Worm (Caenorhabditis elegans) whole organism, midembryonic: ENCODE results near the gene fbxa-59.

Experiments
- T22C8.4 ChIP-seq: fragments of 200-800 bp; sonication (Bioruptor generic); IDR thresholded peaks from 2 replicates; pipeline ENCODE4 v1.3.6; 2022; ENCODE audit warnings: missing genetic modification characterization, missing compliant biosample characterization
- cog-1 ChIP-seq: sonication (generic microtip); optimal IDR thresholded peaks from 2 replicates; lab custom pipeline; 2016; ENCODE audit warnings: missing genetic modification characterization, missing compliant biosample characterization
- flt-1 ChIP-seq: fragments of 200-800 bp; sonication (Bioruptor generic); IDR thresholded peaks from 2 replicates; pipeline ENCODE4 v1.3.6; 2022; ENCODE audit warnings: missing genetic modification characterization, missing compliant biosample characterization
- klf-2 ChIP-seq: fragments of 200-800 bp; sonication (Bioruptor generic); conservative IDR thresholded peaks from 2 replicates; pipeline ENCODE4 v1.3.6; 2022; ENCODE audit warnings: missing genetic modification reagents, missing genetic modification characterization, missing compliant biosample characterization
- med-1 ChIP-seq: sonication (generic microtip); optimal IDR thresholded peaks from 2 replicates; lab custom pipeline; 2017; ENCODE audit warnings: missing genetic modification characterization, mild to moderate bottlenecking, missing compliant biosample characterization, antibody characterized with exemption, missing genetic modification reagents; ENCODE audit not compliant: insufficient read depth
- ref-1 ChIP-seq: fragments of 200-800 bp; sonication (Bioruptor generic); conservative IDR thresholded peaks from 2 replicates; pipeline ENCODE4 v1.3.6; 2022; ENCODE audit warnings: missing genetic modification reagents, missing genetic modification characterization, missing compliant biosample characterization
- tab-1 ChIP-seq: fragments of 200-800 bp; sonication (Bioruptor generic); IDR thresholded peaks from 2 replicates; pipeline ENCODE4 v1.3.6; 2022; ENCODE audit warnings: missing genetic modification characterization, missing compliant biosample characterization
- ztf-23 ChIP-seq: fragments of 200-800 bp; sonication (Bioruptor generic); IDR thresholded peaks from 2 replicates; pipeline ENCODE4 v1.3.6; 2022; ENCODE audit warnings: missing genetic modification reagents, missing genetic modification characterization, missing compliant biosample characterization
- ztf-29 ChIP-seq: fragments of 200-800 bp; sonication (Bioruptor generic); IDR thresholded peaks from 2 replicates; pipeline ENCODE4 v1.3.6; 2022; ENCODE audit warnings: missing genetic modification reagents, missing genetic modification characterization, missing compliant biosample characterization

fbxa-59 gene

DNA sequence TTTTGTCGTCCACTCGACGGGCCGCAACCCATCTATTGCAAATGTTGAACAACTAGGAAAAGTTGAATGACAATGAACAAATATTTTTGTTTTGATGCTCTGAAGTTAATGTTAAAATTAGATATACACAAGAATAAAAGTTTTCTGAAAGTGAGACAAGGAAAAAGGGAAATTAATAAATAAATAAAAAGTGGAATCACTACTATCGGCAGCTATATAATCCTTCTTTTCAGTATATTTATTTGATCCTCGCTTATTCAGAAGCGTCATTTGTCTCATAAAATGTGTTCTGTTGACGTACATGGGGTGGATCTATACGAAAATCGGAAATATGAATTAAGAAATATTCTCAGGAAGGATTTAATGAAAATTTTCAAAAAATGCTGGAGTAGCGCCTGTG, 17.1 kb downstream of the fbxa-59 start, which contains the start of gene pef-1:
Gene pef-1, minus strand, starts transcription at position 101 of the 400 bp plus-strand sequence.
- TF ChIP-seq flt-1 (no peak), ztf-29 (GFP tag; lab: Robert Waterston, UW) (no peak), klf-2 (GFP tag; lab: Robert Waterston, UW) (no peak), T22C8.4 (no peak), ref-1 (no peak), ztf-23 (GFP tag; lab: Robert Waterston, UW) (no peak), med-1 (no peak)

DNA sequence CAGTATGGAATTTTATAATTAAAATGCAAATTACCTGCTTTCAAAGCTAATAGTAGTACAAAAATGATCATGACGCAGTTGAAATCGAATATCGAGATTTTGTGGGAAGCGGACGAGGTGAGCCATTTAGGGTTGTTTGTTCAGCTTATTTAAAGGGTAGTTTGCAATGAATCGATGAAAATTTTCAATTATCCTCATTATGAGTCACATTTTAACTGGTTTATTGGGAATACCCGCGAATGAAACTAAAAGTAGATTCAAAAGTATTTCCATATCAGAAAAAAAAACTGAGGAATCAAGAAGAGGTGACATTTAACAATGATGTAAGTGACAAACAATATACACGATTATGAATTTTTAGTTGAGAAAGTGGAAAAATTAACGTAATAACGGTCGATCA, 24.0 kb downstream of the fbxa-59 start, which contains the start of gene F23H11.7:
Gene F23H11.7, minus strand, starts transcription at position 101 of the 400 bp plus-strand sequence.
- TF ChIP-seq ztf-23 (GFP tag; lab: Robert Waterston, UW), result no peak
- TF ChIP-seq tab-1, result no peak

DNA sequence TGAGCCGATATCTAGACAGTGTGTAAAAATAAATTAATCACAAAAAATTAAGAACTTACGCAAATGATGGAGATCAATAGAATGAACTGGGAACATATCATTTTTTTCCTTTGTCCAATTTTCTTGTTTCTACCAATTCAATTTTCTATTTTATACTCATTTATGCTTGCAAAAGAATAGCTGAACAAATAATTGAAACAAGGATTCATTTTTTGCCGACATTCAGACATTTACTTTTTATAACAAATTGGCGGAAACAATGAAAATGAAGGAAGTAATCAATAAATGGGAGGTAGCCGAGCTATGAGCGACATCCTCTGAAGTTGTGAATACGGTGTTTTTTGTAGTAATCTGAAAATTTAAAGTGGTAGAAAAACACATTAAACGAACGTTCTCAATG, 26.4 kb downstream of the fbxa-59 start, which contains the start of gene idpp-13:
Gene idpp-13, minus strand, starts transcription at position 101 of the 400 bp plus-strand sequence.
- no peak for TF ChIP-seq ztf-23 (GFP tag; lab: Robert Waterston, UW)
- TF ChIP-seq T22C8.4, result no peak
- no peak for TF ChIP-seq ztf-29 (GFP tag; lab: Robert Waterston, UW)
- TF ChIP-seq cog-1 (tag; lab: Kevin White, UChicago), result no peak
- TF ChIP-seq med-1, result no peak
- no peak for TF ChIP-seq klf-2 (GFP tag; lab: Robert Waterston, UW)
- no peak for TF ChIP-seq tab-1
- TF ChIP-seq flt-1, result no peak
- no peak for TF ChIP-seq ref-1

DNA sequence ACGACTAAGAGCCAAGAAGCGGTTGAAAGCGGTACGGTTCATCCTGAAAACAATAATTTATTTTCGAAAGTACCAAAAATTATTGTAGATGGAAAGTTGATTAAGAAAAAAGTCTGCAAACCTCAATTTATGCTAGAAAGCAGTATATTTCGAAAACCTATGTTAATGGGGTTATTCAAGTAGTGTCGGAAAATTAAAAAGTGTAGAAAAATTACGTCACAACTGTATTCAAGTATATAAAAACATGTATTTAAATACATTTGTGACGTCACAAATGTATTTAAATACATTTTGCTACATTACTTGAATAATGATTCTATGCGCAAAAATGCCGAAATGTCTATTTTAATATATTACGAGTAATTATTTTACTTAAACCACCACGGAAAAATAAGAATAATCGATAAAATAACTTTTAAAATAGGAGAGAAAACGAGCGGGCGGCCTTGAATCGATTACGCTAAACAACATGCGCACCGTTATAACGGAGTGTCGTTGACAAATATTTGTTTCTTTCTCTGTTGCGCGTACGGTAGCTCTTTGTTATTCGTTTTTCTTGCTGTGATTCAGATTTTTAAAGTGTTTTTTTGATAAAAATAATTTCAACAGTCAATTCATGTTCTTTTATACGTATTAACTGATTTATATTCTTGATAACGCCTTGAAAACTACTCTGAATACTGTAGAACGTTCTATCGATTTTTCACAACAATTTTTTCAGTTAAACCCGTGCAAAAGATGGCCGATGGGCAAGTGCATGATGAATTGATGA, 32.5 kb downstream of the fbxa-59 start, which contains the start of the genes F23H11.5 and bra-2:
Gene F23H11.5, minus strand, starts transcription at position 51 of the 772 bp plus-strand sequence.
Gene bra-2, plus strand, starts transcription at position 722 of the 772 bp plus-strand sequence.
- TF ChIP-seq flt-1, result no peak
- TF ChIP-seq cog-1 (tag; lab: Kevin White, UChicago), result no peak
- no peak for TF ChIP-seq ztf-29 (GFP tag; lab: Robert Waterston, UW)
- TF ChIP-seq ztf-23 (GFP tag; lab: Robert Waterston, UW), result no peak
- TF ChIP-seq T22C8.4, result no peak
- no peak for TF ChIP-seq tab-1
- TF ChIP-seq klf-2 (GFP tag; lab: Robert Waterston, UW), result no peak
- no peak for TF ChIP-seq med-1
- TF ChIP-seq ref-1, result no peak

DNA sequence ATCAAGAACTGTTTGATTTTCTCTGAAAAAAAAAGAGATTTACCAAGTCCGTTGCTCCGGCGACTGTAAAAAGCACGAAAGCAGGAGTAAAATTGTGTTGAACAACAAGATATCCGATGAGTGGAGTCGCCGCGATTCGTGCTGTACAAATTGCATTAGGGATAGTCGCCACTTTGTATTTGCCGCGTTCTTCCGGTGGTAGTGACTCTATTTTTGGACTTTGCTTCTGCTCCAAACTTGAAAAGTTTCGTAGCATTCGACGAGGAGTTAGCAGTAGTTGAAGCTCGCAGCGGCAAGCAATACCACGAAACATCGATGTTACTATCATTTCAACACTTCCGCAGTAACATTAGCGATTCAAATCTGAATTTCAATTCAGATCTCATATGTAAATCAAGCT, 33.7 kb downstream of the fbxa-59 start, which contains the start of gene crls-1:
Gene crls-1, minus strand, starts transcription at position 363 of the 400 bp plus-strand sequence.
- TF ChIP-seq ref-1 (no peak), T22C8.4 (no peak), ztf-23 (GFP tag; lab: Robert Waterston, UW) (no peak), med-1 (no peak)

DNA sequence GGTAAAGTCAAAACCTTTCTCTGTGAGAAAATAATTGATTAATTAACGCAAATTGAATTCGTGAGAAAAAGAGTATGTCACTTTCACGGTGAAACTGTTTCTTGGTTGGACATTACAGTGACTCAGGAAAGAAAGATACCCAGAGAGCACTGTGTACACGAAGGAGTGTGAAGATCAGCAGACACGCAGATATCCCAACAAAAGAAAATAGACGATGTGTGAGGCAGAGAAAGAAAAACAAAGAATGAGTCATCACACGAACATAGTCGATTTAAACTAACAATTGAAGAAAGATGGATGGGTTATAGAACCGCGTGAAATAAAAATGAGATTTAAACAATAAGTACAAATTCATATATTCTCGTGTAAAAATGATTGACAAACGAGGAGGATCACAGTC, 35.3 kb downstream of the fbxa-59 start:
- TF ChIP-seq ztf-29 (GFP tag; lab: Robert Waterston, UW) (no peak), klf-2 (GFP tag; lab: Robert Waterston, UW) (no peak), ref-1 (no peak), flt-1 (no peak), T22C8.4 (no peak), cog-1 (tag; lab: Kevin White, UChicago) (no peak), tab-1 (no peak), med-1 (no peak), ztf-23 (GFP tag; lab: Robert Waterston, UW) (no peak)

DNA sequence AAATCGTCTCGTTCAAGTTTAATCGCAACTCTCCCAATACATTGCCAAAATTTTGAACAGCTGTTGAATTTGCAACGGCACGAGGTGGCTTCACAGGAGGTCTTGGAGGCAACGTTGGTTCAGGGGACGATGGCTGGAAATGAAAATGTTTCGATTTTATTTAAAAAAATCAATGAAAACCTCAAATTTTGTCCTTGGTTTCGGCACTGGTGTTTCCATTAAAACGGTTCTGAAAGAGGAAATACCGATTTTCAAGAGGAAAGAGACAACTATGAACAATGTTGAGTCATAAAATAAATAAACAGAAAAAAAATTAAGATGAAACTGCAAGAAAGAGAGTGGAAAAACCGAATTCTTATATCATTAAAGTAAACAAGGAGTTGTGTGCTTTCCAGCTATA, 36.0 kb downstream of the fbxa-59 start, which contains the start of gene F23H11.4:
Gene F23H11.4, minus strand, starts transcription at position 229 of the 400 bp plus-strand sequence.
- TF ChIP-seq ztf-29 (GFP tag; lab: Robert Waterston, UW), result no peak
- no peak for TF ChIP-seq flt-1
- TF ChIP-seq T22C8.4, result no peak
- no peak for TF ChIP-seq klf-2 (GFP tag; lab: Robert Waterston, UW)
- TF ChIP-seq cog-1 (tag; lab: Kevin White, UChicago), result no peak
- no peak for TF ChIP-seq med-1
- TF ChIP-seq ref-1, result no peak
- no peak for TF ChIP-seq ztf-23 (GFP tag; lab: Robert Waterston, UW)
- no peak for TF ChIP-seq tab-1

DNA sequence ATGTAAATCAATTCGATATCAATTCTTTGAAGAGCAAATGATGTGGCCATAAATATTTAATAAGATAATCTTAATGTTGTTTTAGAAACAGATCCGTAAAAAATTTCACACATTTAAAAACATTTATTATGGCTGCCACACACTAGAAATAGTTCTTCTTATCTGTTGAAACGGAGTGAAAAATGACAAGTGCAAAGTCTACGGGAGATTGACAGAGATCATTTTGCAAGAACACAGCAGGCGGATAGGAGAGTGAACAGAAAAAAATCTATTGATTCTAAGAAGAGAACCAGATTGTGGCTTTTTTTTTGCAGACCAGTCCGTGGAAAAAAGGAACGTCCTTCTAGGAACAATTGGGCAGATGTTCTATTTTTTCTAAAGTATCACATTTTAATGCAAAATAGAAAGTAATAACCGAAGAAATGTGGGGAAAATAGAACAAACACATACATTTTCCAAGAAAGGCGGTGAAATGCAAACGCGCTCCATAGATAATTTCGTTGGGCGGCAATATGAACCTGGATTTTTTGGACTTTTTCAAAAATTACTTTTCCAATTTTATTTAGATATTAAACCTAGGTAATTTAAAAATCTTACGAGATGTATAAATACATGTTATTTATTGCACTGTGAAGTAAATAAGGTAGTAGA, 41.6 kb downstream of the fbxa-59 start:
- TF ChIP-seq ztf-29 (GFP tag; lab: Robert Waterston, UW) (no peak), med-1 (no peak), tab-1 (no peak)

DNA sequence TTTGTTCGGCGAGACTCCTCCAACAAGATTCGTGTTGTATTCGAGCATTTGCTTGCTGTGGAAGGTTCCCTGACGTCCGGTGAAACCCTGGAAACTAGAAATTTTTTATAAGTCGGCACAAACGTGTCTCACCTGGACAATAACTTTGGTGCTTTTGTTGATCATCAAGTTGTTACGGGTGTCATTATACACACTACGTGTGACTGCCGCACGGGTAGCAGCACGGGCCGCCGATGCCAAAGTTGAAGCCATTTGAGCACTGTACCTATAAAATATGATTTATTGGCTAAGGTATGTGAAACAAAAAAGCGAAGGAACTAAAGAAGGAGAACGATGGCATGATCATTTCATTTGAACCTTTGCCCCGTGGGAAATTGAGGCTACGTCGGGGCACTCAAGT, 42.1 kb downstream of the fbxa-59 start, which contains the start of gene sucl-2:
Gene sucl-2, minus strand, starts transcription at position 265 of the 400 bp plus-strand sequence.
- no peak for TF ChIP-seq ztf-29 (GFP tag; lab: Robert Waterston, UW)
- no peak for TF ChIP-seq med-1
- TF ChIP-seq klf-2 (GFP tag; lab: Robert Waterston, UW), result no peak
- no peak for TF ChIP-seq ztf-23 (GFP tag; lab: Robert Waterston, UW)
- TF ChIP-seq cog-1 (tag; lab: Kevin White, UChicago), result no peak
- no peak for TF ChIP-seq tab-1
- no peak for TF ChIP-seq T22C8.4
- TF ChIP-seq ref-1, result no peak
- TF ChIP-seq flt-1, result no peak

DNA sequence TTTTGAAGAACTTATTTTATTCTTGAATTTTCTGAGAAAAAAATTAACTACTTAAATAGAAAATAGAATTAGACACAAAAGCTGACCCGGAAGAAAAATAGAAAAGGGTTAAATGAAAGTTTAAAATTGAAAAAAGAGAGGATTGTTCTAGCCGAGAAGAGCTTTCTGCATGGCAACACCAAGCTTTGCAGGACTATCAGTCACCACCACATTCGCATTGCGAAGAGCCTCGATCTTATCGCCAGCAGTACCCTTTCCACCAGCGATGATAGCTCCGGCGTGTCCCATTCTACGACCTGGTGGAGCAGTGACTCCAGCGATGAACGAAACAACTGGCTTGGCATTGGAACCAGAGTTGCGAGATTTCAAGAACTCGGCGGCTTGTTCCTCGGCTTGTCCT, 43.1 kb downstream of the fbxa-59 start:
- TF ChIP-seq cog-1 (tag; lab: Kevin White, UChicago) (no peak), ztf-29 (GFP tag; lab: Robert Waterston, UW) (no peak), flt-1 (no peak), T22C8.4 (no peak), klf-2 (GFP tag; lab: Robert Waterston, UW) (no peak), med-1 (no peak), tab-1 (no peak), ref-1 (no peak), ztf-23 (GFP tag; lab: Robert Waterston, UW) (no peak)
